Fruit fly (Drosophila melanogaster): ENCODE results near the gene CG34448.

CG34448 gene

dm6 chr2L:2432809-2433493, 15.2 kb upstream of the CG34448 start (continued):
- no peak for TF ChIP-seq fkh (GFP tag; optimal IDR thresholded peaks at IDR 0.05)
- peak; percentile 57 for TF ChIP-seq net (GFP tag; optimal IDR thresholded peaks at IDR 0.05)
- TF ChIP-seq Sox15 (GFP tag; optimal IDR thresholded peaks at IDR 0.05), result no peak
- TF ChIP-seq salr (GFP tag; optimal IDR thresholded peaks at IDR 0.05), result peak in 1 of 2 experiments; percentile 69
- TF ChIP-seq Eip93F (GFP tag; optimal IDR thresholded peaks at IDR 0.05), result no peak
- TF ChIP-seq CG6808 (GFP tag; optimal IDR thresholded peaks at IDR 0.05), result peak; percentile 43
- peak; percentile 37 for TF ChIP-seq CG16779 (tag; optimal IDR thresholded peaks at IDR 0.05)
- TF ChIP-seq Gug (GFP tag; IDR thresholded peaks at IDR 0.05), result peak; percentile 54
- TF ChIP-seq Lpt (GFP tag; optimal IDR thresholded peaks at IDR 0.05), result no peak
- peak; percentile 10 for TF ChIP-seq vri (GFP tag; optimal IDR thresholded peaks at IDR 0.05)
- peak; percentile 44 for TF ChIP-seq fd59A (GFP tag; optimal IDR thresholded peaks at IDR 0.05)
- TF ChIP-seq CG3919 (GFP tag; optimal IDR thresholded peaks at IDR 0.05), result peak; percentile 23
- peak; percentile 24 to 37 for TF ChIP-seq ss (GFP tag; optimal IDR thresholded peaks at IDR 0.05)
- peak; percentile 48 for TF ChIP-seq pdm3 (GFP tag; optimal IDR thresholded peaks at IDR 0.05)

- TF ChIP-seq Ets21C (GFP tag; optimal IDR thresholded peaks at IDR 0.05) (no peak), Sox15 (GFP tag; optimal IDR thresholded peaks at IDR 0.05) (no peak), Eip78C (GFP tag) (no peak), Eip75B (GFP tag; optimal IDR thresholded peaks at IDR 0.05) (no peak), acj6 (GFP tag; optimal IDR thresholded peaks at IDR 0.05) (no peak), Ets96B (tag; optimal IDR thresholded peaks at IDR 0.05) (no peak), salr (GFP tag; optimal IDR thresholded peaks at IDR 0.05) (no peak), CG6792 (GFP tag; optimal IDR thresholded peaks at IDR 0.05) (no peak), ss (GFP tag; optimal IDR thresholded peaks at IDR 0.05) (no peak), eg (GFP tag; IDR thresholded peaks at IDR 0.05) (no peak), Blimp-1 (GFP tag; optimal IDR thresholded peaks at IDR 0.05) (no peak), CG1621 (tag; optimal IDR thresholded peaks at IDR 0.05) (no peak)
Observed at dm6 chr2L:2430251-2430650, 12.5 kb upstream of the CG34448 start.

DNA sequence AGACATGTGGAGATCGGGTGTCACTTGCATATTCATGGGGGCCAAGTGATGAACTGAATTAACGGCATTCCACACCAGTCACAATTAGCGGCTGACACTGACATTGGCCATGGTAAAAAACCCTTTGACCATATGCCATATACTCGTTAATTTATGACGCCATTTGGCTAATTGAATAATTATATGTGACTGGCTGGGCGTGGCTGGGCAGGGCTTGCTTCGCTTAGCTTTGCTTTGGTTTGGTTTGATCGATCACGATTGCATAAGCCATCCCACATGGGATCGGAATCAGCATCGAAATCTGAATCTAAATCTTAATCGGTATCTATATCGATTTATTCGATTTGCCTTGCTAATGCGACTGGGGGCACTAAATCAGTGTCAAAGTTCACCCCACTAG, 11.8 kb upstream of the CG34448 start:
- no peak for TF ChIP-seq svp (GFP tag)

dm6 chr2L:2428209-2428488, 10.4 kb upstream of the CG34448 start, which contains the start of gene dpp:
Gene dpp (plus strand): TSS chr2L:2428372.
- TF ChIP-seq CG6163 (GFP tag; IDR thresholded peaks at IDR 0.05) (0 out of 3 replicates have a peak, but pooled peaks have one; percentile 25), dac (GFP tag; optimal IDR thresholded peaks at IDR 0.05) (no peak), esn (GFP tag; optimal IDR thresholded peaks at IDR 0.05) (no peak), fkh (GFP tag; optimal IDR thresholded peaks at IDR 0.05) (no peak), CG16779 (tag; optimal IDR thresholded peaks at IDR 0.05) (no peak), Hr38 (GFP tag; optimal IDR thresholded peaks at IDR 0.05) (no peak), Eip78C (GFP tag) (no peak), CG9139 (GFP tag; optimal IDR thresholded peaks at IDR 0.05) (no peak), svp (GFP tag) (peak; percentile 32), Hr39 (GFP tag; optimal IDR thresholded peaks at IDR 0.05) (no peak), CG3919 (GFP tag; optimal IDR thresholded peaks at IDR 0.05) (peak; percentile 36), net (GFP tag; optimal IDR thresholded peaks at IDR 0.05) (no peak), Sox14 (GFP tag; optimal IDR thresholded peaks at IDR 0.05) (no peak)

DNA sequence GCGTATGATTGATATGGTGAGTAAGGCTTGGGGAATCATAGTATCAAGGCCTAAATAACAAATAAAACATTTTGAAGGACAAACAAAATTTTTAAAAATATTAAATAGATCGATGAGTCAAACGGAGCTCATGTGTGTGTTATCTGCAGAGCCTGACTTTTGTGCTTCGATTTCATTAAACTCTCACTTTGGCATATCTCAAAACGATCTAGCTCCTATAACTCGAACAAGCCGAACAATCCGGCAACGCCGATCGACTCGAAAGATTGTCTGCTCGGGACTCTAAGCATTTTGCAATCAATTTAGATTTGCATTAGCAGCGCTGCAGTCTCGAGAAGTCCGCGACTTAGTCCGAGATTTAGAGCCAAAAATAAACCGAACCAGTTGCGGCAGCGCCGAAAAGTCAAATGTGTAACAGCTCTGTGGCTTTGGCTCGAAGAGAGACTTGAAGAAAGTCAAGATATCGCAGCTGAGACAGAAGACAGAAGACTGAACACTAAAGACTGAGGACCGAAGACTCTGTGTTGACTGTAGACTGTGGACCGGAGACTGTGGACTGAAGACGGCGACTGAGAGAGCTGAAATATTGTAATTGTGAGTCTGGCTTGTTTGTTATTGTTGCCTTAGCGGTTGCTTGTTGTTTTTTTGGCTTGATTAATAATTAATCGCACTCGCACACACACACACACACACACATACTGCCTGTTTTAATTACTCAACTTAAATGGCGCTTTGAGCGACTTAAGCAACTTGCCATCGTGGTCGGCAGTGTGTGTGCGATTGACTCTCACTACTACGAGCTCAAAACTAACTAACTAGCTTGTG, 9.8 kb upstream of the CG34448 start:
- TF ChIP-seq CG6163 (GFP tag; IDR thresholded peaks at IDR 0.05) (peak; percentile 38; the same call in 2 of the 3 replicates), fd59A (GFP tag; optimal IDR thresholded peaks at IDR 0.05) (no peak), CG15336 (GFP tag; IDR thresholded peaks at IDR 0.05) (peak; percentile 52; the same call in 1 of the 2 replicates), spab (GFP tag; optimal IDR thresholded peaks at IDR 0.05) (no peak), Sox14 (GFP tag; optimal IDR thresholded peaks at IDR 0.05) (no peak), achi (GFP tag; optimal IDR thresholded peaks at IDR 0.05) (no peak), svp (GFP tag) (peak; percentile 58), CG8119 (GFP tag; IDR thresholded peaks at IDR 0.05) (peak; percentile 36; the same call in 1 of the 3 replicates), OdsH (GFP tag; optimal IDR thresholded peaks at IDR 0.05) (peak; percentile 2), Smox (GFP tag; optimal IDR thresholded peaks at IDR 0.05) (no peak), CG11762 (GFP tag; optimal IDR thresholded peaks at IDR 0.05; ENCODE audit: insufficient read depth) (no peak), acj6 (GFP tag; optimal IDR thresholded peaks at IDR 0.05) (no peak), dac (GFP tag; optimal IDR thresholded peaks at IDR 0.05) (no peak), CG32006 (GFP tag; optimal IDR thresholded peaks at IDR 0.05) (peak; percentile 65), Blimp-1 (GFP tag; optimal IDR thresholded peaks at IDR 0.05) (no peak), CG6276 (GFP tag; optimal IDR thresholded peaks at IDR 0.05) (peak; percentile 25), vri (GFP tag; optimal IDR thresholded peaks at IDR 0.05) (no peak), CG6854 (GFP tag; optimal IDR thresholded peaks at IDR 0.05) (no peak), ss (GFP tag; optimal IDR thresholded peaks at IDR 0.05) (no peak)
